Worm (Caenorhabditis elegans) whole organism, mixed stage, embryonic: Measurements from ENCODE around the gene mlc-6.

Source experiments
- M03D4.4 ChIP-seq: sonication (generic microtip); optimal IDR thresholded peaks from 2 replicates; lab custom pipeline; 2017; ENCODE audit warnings: mild to moderate bottlenecking, missing genetic modification characterization, missing compliant biosample characterization
- flh-1 ChIP-seq: fragments of 200-800 bp; sonication (Bioruptor generic); optimal IDR thresholded peaks from 2 replicates; lab custom pipeline; 2018; ENCODE audit warnings: mild to moderate bottlenecking, missing genetic modification characterization, moderate library complexity, missing compliant biosample characterization
- ham-2 ChIP-seq: fragments of 200-800 bp; sonication (Bioruptor generic); optimal IDR thresholded peaks from 2 replicates; lab custom pipeline; 2018; ENCODE audit warnings: mild to moderate bottlenecking, missing genetic modification characterization, missing compliant biosample characterization
- lin-32 ChIP-seq: fragments of 200-800 bp; sonication (Bioruptor generic); optimal IDR thresholded peaks from 2 replicates; lab custom pipeline; 2018; ENCODE audit warnings: mild to moderate bottlenecking, missing genetic modification characterization, missing compliant biosample characterization
- mep-1 ChIP-seq: fragments of 150-350 bp; optimal IDR thresholded peaks from 2 replicates; lab custom pipeline; 2017; ENCODE audit warnings: missing biosample characterization, missing genetic modification reagents, missing genetic modification characterization, inconsistent platforms
- nhr-12 ChIP-seq: fragments of 150-350 bp; optimal IDR thresholded peaks from 2 replicates; lab custom pipeline; 2014; ENCODE audit warnings: missing biosample characterization, missing genetic modification characterization
- nhr-28 ChIP-seq: fragments of 150-350 bp; optimal IDR thresholded peaks from 2 replicates; lab custom pipeline; 2014; ENCODE audit warnings: missing biosample characterization, missing genetic modification characterization
- nhr-76 ChIP-seq: sonication (generic microtip); optimal IDR thresholded peaks from 2 replicates; lab custom pipeline; 2017; ENCODE audit warnings: missing biosample characterization, missing genetic modification characterization
- snpc-4 ChIP-seq: fragments of 150-350 bp; optimal IDR thresholded peaks from 2 replicates; lab custom pipeline; 2014; ENCODE audit warnings: missing biosample characterization, missing genetic modification characterization
- unc-39 ChIP-seq: fragments of 150-350 bp; optimal IDR thresholded peaks from 2 replicates; lab custom pipeline; 2014; ENCODE audit warnings: missing biosample characterization, missing genetic modification characterization
- unc-62 ChIP-seq: fragments of 150-350 bp; optimal IDR thresholded peaks from 2 replicates; lab custom pipeline; 2014; ENCODE audit warnings: missing biosample characterization, missing genetic modification reagents, missing genetic modification characterization
- ztf-11 ChIP-seq: fragments of 150-350 bp; optimal IDR thresholded peaks from 2 replicates; lab custom pipeline; 2014; ENCODE audit warnings: missing biosample characterization, missing genetic modification characterization

DNA sequence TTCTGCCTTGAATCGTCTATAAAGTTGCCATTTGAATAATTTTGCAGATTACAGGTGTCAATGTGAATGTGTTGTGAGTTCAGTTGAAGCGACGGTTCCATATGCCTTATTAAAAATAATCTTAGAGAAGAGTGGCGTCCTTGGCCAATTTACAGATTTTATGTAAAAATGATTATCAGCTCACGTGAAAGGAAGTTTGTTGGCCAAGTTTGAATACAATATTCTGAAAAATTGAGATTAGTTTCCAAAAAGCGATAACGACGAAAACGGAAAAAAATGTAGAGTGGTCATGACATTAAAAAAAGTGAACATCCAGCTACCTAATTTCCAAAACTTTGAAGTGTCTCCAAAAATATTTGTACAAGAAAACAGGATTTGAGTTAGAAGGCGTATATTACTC, 8.6 kb upstream of the mlc-6 start, which contains the start of gene E02H4.5:
- TF ChIP-seq nhr-12 (tag; lab: Kevin White, UChicago) (no peak), ham-2 (no peak), flh-1 (GFP tag; lab: Kevin White, UChicago) (no peak), snpc-4 (tag; lab: Kevin White, UChicago) (no peak), unc-62 (no peak), lin-32 (GFP tag; lab: Kevin White, UChicago) (no peak), nhr-76 (tag; lab: Kevin White, UChicago) (no peak), nhr-28 (tag; lab: Kevin White, UChicago) (no peak), ztf-11 (tag; lab: Kevin White, UChicago) (no peak), M03D4.4 (no peak), mep-1 (tag; lab: Kevin White, UChicago) (no peak), unc-39 (tag; lab: Kevin White, UChicago) (no peak)
